Worm (Caenorhabditis elegans) whole organism, L1 larva: ENCODE results near the gene R01E6.2.

Experiments used
- ceh-82 ChIP-seq, 3 experiments: fragments of 150-350 bp in 1 of 3; sonication (generic microtip) in 2 of 3; optimal IDR thresholded peaks; 2 replicates each; lab custom pipeline; 2014 to 2017; ENCODE audit warnings: missing biosample characterization in 3 of 3, missing genetic modification characterization in 3 of 3
- ces-1 ChIP-seq: fragments of 150-350 bp; optimal IDR thresholded peaks from 2 replicates; lab custom pipeline; 2014; ENCODE audit warnings: missing biosample characterization, missing genetic modification reagents, missing genetic modification characterization
- dpl-1 ChIP-seq, 3 experiments: fragments of 150-350 bp in 2 of 3; sonication (generic microtip) in 1 of 3; optimal IDR thresholded peaks; 2 replicates each; lab custom pipeline; 2014 to 2017; ENCODE audit warnings: missing biosample characterization in 3 of 3, missing genetic modification characterization in 3 of 3, missing genetic modification reagents in 3 of 3
- elt-2 ChIP-seq: sonication (generic microtip); optimal IDR thresholded peaks from 2 replicates; lab custom pipeline; 2016; ENCODE audit warnings: missing genetic modification characterization, mild to moderate bottlenecking, inconsistent platforms, missing compliant biosample characterization, missing genetic modification reagents
- hlh-17 ChIP-seq: fragments of 200-800 bp; sonication (Bioruptor generic); optimal IDR thresholded peaks from 2 replicates; lab custom pipeline; 2018; ENCODE audit warnings: missing genetic modification characterization, mild to moderate bottlenecking, missing compliant biosample characterization, moderate library complexity, borderline replicate concordance
- mdl-1 ChIP-seq, 2 experiments: fragments of 150-350 bp; optimal IDR thresholded peaks; 2 replicates each; lab custom pipeline; 2014 to 2017; ENCODE audit warnings: missing biosample characterization in 2 of 2, missing genetic modification characterization in 2 of 2, inconsistent platforms in 1 of 2
- nhr-77 ChIP-seq: fragments of 150-350 bp; optimal IDR thresholded peaks from 2 replicates; lab custom pipeline; 2014; ENCODE audit warnings: missing biosample characterization, missing genetic modification characterization
- nhr-90 ChIP-seq: sonication (generic microtip); optimal IDR thresholded peaks from 2 replicates; lab custom pipeline; 2016; ENCODE audit warnings: mild to moderate bottlenecking, missing genetic modification characterization, missing compliant biosample characterization; ENCODE audit not compliant: poor library complexity
- snpc-4 ChIP-seq: fragments of 150-350 bp; optimal IDR thresholded peaks from 2 replicates; lab custom pipeline; 2014; ENCODE audit warnings: missing biosample characterization, missing genetic modification characterization
- unc-62 ChIP-seq: fragments of 150-350 bp; optimal IDR thresholded peaks from 2 replicates; lab custom pipeline; 2014; ENCODE audit warnings: missing biosample characterization, missing genetic modification reagents, missing genetic modification characterization
- zip-4 ChIP-seq: fragments of 200-800 bp; sonication (Bioruptor generic); optimal IDR thresholded peaks from 2 replicates; lab custom pipeline; 2018; ENCODE audit warnings: mild to moderate bottlenecking, missing genetic modification characterization, moderate library complexity, missing compliant biosample characterization
- ztf-11 ChIP-seq, 2 experiments: sonication (generic microtip); optimal IDR thresholded peaks; 2 replicates each; lab custom pipeline; 2016 to 2017; ENCODE audit warnings: missing genetic modification characterization in 2 of 2, missing biosample characterization in 1 of 2, missing compliant biosample characterization in 1 of 2

- no peak for TF ChIP-seq hlh-17 (GFP tag; lab: Kevin White, UChicago)
- TF ChIP-seq nhr-77, result no peak
- no peak for TF ChIP-seq ces-1
- TF ChIP-seq dpl-1 (GFP tag; optimal IDR thresholded peaks at IDR 0.05; lab: Kevin White, UChicago), result peak; percentile 54 to 78 (median 68)
- TF ChIP-seq snpc-4 (tag; lab: Kevin White, UChicago), result no peak
- TF ChIP-seq ztf-11 (tag; optimal IDR thresholded peaks at IDR 0.05; lab: Kevin White, UChicago), result peak in 1 of 2 experiments; percentile 35
- TF ChIP-seq mdl-1 (tag; optimal IDR thresholded peaks at IDR 0.05; lab: Kevin White, UChicago), result no peak
- TF ChIP-seq elt-2 (tag; lab: Kevin White, UChicago), result no peak
- TF ChIP-seq nhr-90 (tag; lab: Kevin White, UChicago), result peak; percentile 30
- TF ChIP-seq unc-62 (GFP tag; lab: Kevin White, UChicago), result no peak
- TF ChIP-seq ceh-82 (tag; optimal IDR thresholded peaks at IDR 0.05; lab: Kevin White, UChicago), result no peak
- no peak for TF ChIP-seq zip-4 (GFP tag; lab: Kevin White, UChicago)
Measured at ce11 chrX:13584725-13585371, 18.5 kb upstream of the R01E6.2 start, which contains the start of gene unc-84.
